Worm (Caenorhabditis elegans) whole organism, early embryonic: ENCODE measurements around the gene C46A5.4.

Experiments used
- B0310.2 ChIP-seq: sonication (generic microtip); optimal IDR thresholded peaks from 2 replicates; lab custom pipeline; 2016; ENCODE audit warnings: mild to moderate bottlenecking, missing genetic modification characterization, missing compliant biosample characterization
- F13C5.2 ChIP-seq: sonication (generic microtip); optimal IDR thresholded peaks from 2 replicates; lab custom pipeline; 2017; ENCODE audit warnings: mild to moderate bottlenecking, missing genetic modification characterization, inconsistent platforms, missing compliant biosample characterization
- aly-1 ChIP-seq: sonication (generic microtip); optimal IDR thresholded peaks from 2 replicates; lab custom pipeline; 2016; ENCODE audit warnings: missing genetic modification characterization, missing compliant biosample characterization
- ama-1 ChIP-seq: fragments of 150-350 bp; optimal IDR thresholded peaks from 2 replicates; lab custom pipeline; 2014
- ceh-13 ChIP-seq: fragments of 200-800 bp; sonication (Bioruptor generic); optimal IDR thresholded peaks from 2 replicates; lab custom pipeline; 2018; ENCODE audit warnings: mild to moderate bottlenecking, missing genetic modification characterization, missing compliant biosample characterization
- ceh-36 ChIP-seq: sonication (generic microtip); optimal IDR thresholded peaks from 2 replicates; lab custom pipeline; 2016; ENCODE audit warnings: missing genetic modification characterization, inconsistent platforms, missing compliant biosample characterization
- ets-7 ChIP-seq: sonication (generic microtip); optimal IDR thresholded peaks from 2 replicates; lab custom pipeline; 2016; ENCODE audit warnings: missing genotype, missing genetic modification characterization, missing compliant biosample characterization
- flt-1 ChIP-seq: fragments of 200-800 bp; sonication (Bioruptor generic); IDR thresholded peaks from 2 replicates; pipeline ENCODE4 v1.3.6; 2022; ENCODE audit warnings: missing genetic modification characterization, missing compliant biosample characterization
- hmbx-1 ChIP-seq: sonication (generic microtip); optimal IDR thresholded peaks from 2 replicates; lab custom pipeline; 2016; ENCODE audit warnings: mild to moderate bottlenecking, missing genetic modification characterization, missing compliant biosample characterization
- hmg-4 ChIP-seq: fragments of 200-800 bp; sonication (Bioruptor generic); optimal IDR thresholded peaks from 2 replicates; lab custom pipeline; 2018; ENCODE audit warnings: mild to moderate bottlenecking, missing genetic modification characterization, missing compliant biosample characterization
- hnd-1 ChIP-seq: sonication (generic microtip); optimal IDR thresholded peaks from 2 replicates; lab custom pipeline; 2016; ENCODE audit warnings: missing genetic modification characterization, missing compliant biosample characterization
- pes-1 ChIP-seq: fragments of 200-800 bp; sonication (Bioruptor generic); IDR thresholded peaks from 2 replicates; pipeline ENCODE4 v1.3.6; 2022; ENCODE audit warnings: missing genetic modification reagents, missing genetic modification characterization, missing compliant biosample characterization
- scrt-1 ChIP-seq: fragments of 200-800 bp; sonication (Bioruptor generic); IDR thresholded peaks from 2 replicates; pipeline ENCODE4 v1.3.6; 2022; ENCODE audit warnings: missing genetic modification characterization, missing compliant biosample characterization
- sea-1 ChIP-seq: fragments of 200-800 bp; sonication (Bioruptor generic); conservative IDR thresholded peaks from 2 replicates; pipeline ENCODE4 v1.3.6; 2022; ENCODE audit warnings: missing genetic modification characterization, missing compliant biosample characterization
- tbx-11 ChIP-seq: fragments of 200-800 bp; sonication (Bioruptor generic); IDR thresholded peaks from 2 replicates; pipeline ENCODE4 v1.3.6; 2022; ENCODE audit warnings: missing genetic modification characterization, missing compliant biosample characterization
- tbx-37 ChIP-seq: fragments of 200-800 bp; sonication (Bioruptor generic); conservative IDR thresholded peaks from 2 replicates; pipeline ENCODE4 v1.3.6; 2022; ENCODE audit warnings: missing genetic modification reagents, missing genetic modification characterization, missing compliant biosample characterization
- tra-4 ChIP-seq: sonication (generic microtip); optimal IDR thresholded peaks from 2 replicates; lab custom pipeline; 2017; ENCODE audit warnings: missing genetic modification characterization, missing compliant biosample characterization

C46A5.4 gene

ce11 chrIV:7727258-7727657 lies 29.9 kb downstream of the C46A5.4 start:
- no peak for TF ChIP-seq hmg-4 (GFP tag; lab: Kevin White, UChicago)

ce11 chrIV:7726325-7726724 lies 30.8 kb downstream of the C46A5.4 start, which contains the start of gene C50F7.5:
Gene C50F7.5, plus strand, starts transcription at chrIV:7726719.
- TF ChIP-seq F13C5.2 (tag; lab: Kevin White, UChicago), result no peak
- TF ChIP-seq ama-1 (lab: Kevin White, UChicago), result no peak
- no peak for TF ChIP-seq ets-7 (tag; lab: Kevin White, UChicago)
- no peak for TF ChIP-seq pes-1 (GFP tag; lab: Robert Waterston, UW)
- no peak for TF ChIP-seq B0310.2
- no peak for TF ChIP-seq tbx-37
- TF ChIP-seq hmg-4 (GFP tag; lab: Kevin White, UChicago), result no peak
- no peak for TF ChIP-seq hnd-1 (tag; lab: Kevin White, UChicago)
- no peak for TF ChIP-seq flt-1 (GFP tag; lab: Robert Waterston, UW)
- TF ChIP-seq hmbx-1 (tag; lab: Kevin White, UChicago), result no peak
- no peak for TF ChIP-seq ceh-13
- TF ChIP-seq ceh-36 (tag; lab: Kevin White, UChicago), result no peak
- TF ChIP-seq tra-4 (tag; lab: Kevin White, UChicago), result no peak
- no peak for TF ChIP-seq tbx-11
- TF ChIP-seq sea-1 (GFP tag; lab: Robert Waterston, UW), result no peak
- TF ChIP-seq aly-1 (tag; lab: Kevin White, UChicago), result no peak

- no peak for TF ChIP-seq tbx-11
- no peak for TF ChIP-seq hmg-4 (GFP tag; lab: Kevin White, UChicago)
- no peak for TF ChIP-seq ama-1 (lab: Kevin White, UChicago)
- no peak for TF ChIP-seq F13C5.2 (tag; lab: Kevin White, UChicago)
- no peak for TF ChIP-seq tra-4 (tag; lab: Kevin White, UChicago)
- no peak for TF ChIP-seq flt-1 (GFP tag; lab: Robert Waterston, UW)
- TF ChIP-seq sea-1 (GFP tag; lab: Robert Waterston, UW), result no peak
- no peak for TF ChIP-seq scrt-1
Observed at ce11 chrIV:7724912-7725311, 32.2 kb downstream of the C46A5.4 start.

ce11 chrIV:7723555-7723954 lies 33.6 kb downstream of the C46A5.4 start:
- no peak for TF ChIP-seq B0310.2
- TF ChIP-seq F13C5.2 (tag; lab: Kevin White, UChicago), result no peak
- no peak for TF ChIP-seq hmg-4 (GFP tag; lab: Kevin White, UChicago)
- TF ChIP-seq ceh-36 (tag; lab: Kevin White, UChicago), result no peak
- no peak for TF ChIP-seq tbx-11
- no peak for TF ChIP-seq flt-1 (GFP tag; lab: Robert Waterston, UW)
- TF ChIP-seq tra-4 (tag; lab: Kevin White, UChicago), result no peak
- TF ChIP-seq pes-1 (GFP tag; lab: Robert Waterston, UW), result no peak
- no peak for TF ChIP-seq ceh-13
- TF ChIP-seq ama-1 (lab: Kevin White, UChicago), result no peak
- no peak for TF ChIP-seq tbx-37
- TF ChIP-seq scrt-1, result no peak
- TF ChIP-seq aly-1 (tag; lab: Kevin White, UChicago), result no peak
- TF ChIP-seq sea-1 (GFP tag; lab: Robert Waterston, UW), result no peak
- no peak for TF ChIP-seq ets-7 (tag; lab: Kevin White, UChicago)
- no peak for TF ChIP-seq hmbx-1 (tag; lab: Kevin White, UChicago)
- TF ChIP-seq hnd-1 (tag; lab: Kevin White, UChicago), result no peak

- TF ChIP-seq hmbx-1 (tag; lab: Kevin White, UChicago) (no peak), tbx-37 (no peak), B0310.2 (no peak), scrt-1 (no peak), tbx-11 (no peak)
Observed at ce11 chrIV:7722806-7723205, 34.3 kb downstream of the C46A5.4 start, which contains the start of gene C50F7.6. Gene C50F7.6, minus strand, starts transcription at chrIV:7723199.

- no peak for TF ChIP-seq aly-1 (tag; lab: Kevin White, UChicago)
- TF ChIP-seq tra-4 (tag; lab: Kevin White, UChicago), result no peak
- no peak for TF ChIP-seq flt-1 (GFP tag; lab: Robert Waterston, UW)
- TF ChIP-seq ceh-36 (tag; lab: Kevin White, UChicago), result no peak
- no peak for TF ChIP-seq F13C5.2 (tag; lab: Kevin White, UChicago)
- TF ChIP-seq B0310.2, result no peak
- no peak for TF ChIP-seq hmg-4 (GFP tag; lab: Kevin White, UChicago)
- TF ChIP-seq tbx-11, result no peak
- no peak for TF ChIP-seq hmbx-1 (tag; lab: Kevin White, UChicago)
- TF ChIP-seq ets-7 (tag; lab: Kevin White, UChicago), result no peak
- TF ChIP-seq hnd-1 (tag; lab: Kevin White, UChicago), result no peak
Observed at ce11 chrIV:7717916-7718315, 39.2 kb downstream of the C46A5.4 start, which contains the start of gene F33D4.6. Gene F33D4.6, minus strand, starts transcription at chrIV:7718016.

- TF ChIP-seq tbx-11, result no peak
- TF ChIP-seq sea-1 (GFP tag; lab: Robert Waterston, UW), result no peak
- no peak for TF ChIP-seq scrt-1
Observed at ce11 chrIV:7712252-7712651, 44.9 kb downstream of the C46A5.4 start.

- TF ChIP-seq tbx-37 (no peak), pes-1 (GFP tag; lab: Robert Waterston, UW) (no peak), sea-1 (GFP tag; lab: Robert Waterston, UW) (no peak), ets-7 (tag; lab: Kevin White, UChicago) (no peak)
Observed at ce11 chrIV:7710824-7711223, 46.3 kb downstream of the C46A5.4 start, which contains the start of gene nhr-8. Gene nhr-8, plus strand, starts transcription at chrIV:7710983.

- TF ChIP-seq F13C5.2 (tag; lab: Kevin White, UChicago), result peak; percentile 27
- TF ChIP-seq hmbx-1 (tag; lab: Kevin White, UChicago), result no peak
Observed at ce11 chrIV:7709701-7710100, 47.4 kb downstream of the C46A5.4 start, which contains the start of the genes mrpl-1, emc-6 and mrps-24. Gene mrpl-1, minus strand, starts transcription at chrIV:7709701. Gene emc-6, minus strand, starts transcription at chrIV:7709736. Gene mrps-24, plus strand, starts transcription at chrIV:7710045.
